Worm (Caenorhabditis elegans): ENCODE data around the gene coa-3.

- no peak for TF ChIP-seq snpc-4 (tag; optimal IDR thresholded peaks at IDR 0.05)
- no peak for TF ChIP-seq peb-1 (tag; optimal IDR thresholded peaks at IDR 0.05)
- no peak for TF ChIP-seq nhr-12 (tag; optimal IDR thresholded peaks at IDR 0.05)
- no peak for TF ChIP-seq nhr-11 (tag; optimal IDR thresholded peaks at IDR 0.05)
- no peak for TF ChIP-seq nhr-25 (tag; optimal IDR thresholded peaks at IDR 0.05)
- TF ChIP-seq lin-13 (GFP tag; optimal IDR thresholded peaks at IDR 0.05) = no peak
- TF ChIP-seq zag-1 (tag; optimal IDR thresholded peaks at IDR 0.05) = no peak
- TF ChIP-seq R02D3.7 (tag; optimal IDR thresholded peaks at IDR 0.05) = no peak
- TF ChIP-seq lsy-2 (tag; optimal IDR thresholded peaks at IDR 0.05) = no peak
- TF ChIP-seq dmd-4 (tag; optimal IDR thresholded peaks at IDR 0.05) = no peak
Observed at ce11 chrII:4604680-4605079, 2.2 kb upstream of the coa-3 start.
